Worm (Caenorhabditis elegans): ENCODE results near the gene T10G3.1.

ce11 chrV:13428660-13429059 is 44.8 kb downstream of the T10G3.1 start, which contains the start of gene srd-19:
- no peak for TF ChIP-seq ref-1 (GFP tag; conservative IDR thresholded peaks at IDR 0.05)
- TF ChIP-seq ztf-23 (GFP tag; IDR thresholded peaks at IDR 0.05) = no peak
- TF ChIP-seq flt-1 (GFP tag; IDR thresholded peaks at IDR 0.05) = no peak
- no peak for TF ChIP-seq med-1 (GFP tag; optimal IDR thresholded peaks at IDR 0.05; ENCODE audit: insufficient read depth)
- no peak for TF ChIP-seq cog-1 (tag; optimal IDR thresholded peaks at IDR 0.05)
- TF ChIP-seq tab-1 (GFP tag; IDR thresholded peaks at IDR 0.05) = no peak
- no peak for TF ChIP-seq ztf-29 (GFP tag; IDR thresholded peaks at IDR 0.05)
- TF ChIP-seq T22C8.4 (GFP tag; IDR thresholded peaks at IDR 0.05) = no peak

Data from whole organism, midembryonic.